Worm (Caenorhabditis elegans) whole organism, early embryonic: ENCODE data around the gene F21C10.9.

Experiments
- aly-1 ChIP-seq: sonication (generic microtip); optimal IDR thresholded peaks from 2 replicates; lab custom pipeline; 2016; ENCODE audit warnings: missing genetic modification characterization, missing compliant biosample characterization
- ama-1 ChIP-seq: fragments of 150-350 bp; optimal IDR thresholded peaks from 2 replicates; lab custom pipeline; 2014
- ceh-13 ChIP-seq: fragments of 200-800 bp; sonication (Bioruptor generic); optimal IDR thresholded peaks from 2 replicates; lab custom pipeline; 2018; ENCODE audit warnings: mild to moderate bottlenecking, missing genetic modification characterization, missing compliant biosample characterization
- scrt-1 ChIP-seq: fragments of 200-800 bp; sonication (Bioruptor generic); IDR thresholded peaks from 2 replicates; pipeline ENCODE4 v1.3.6; 2022; ENCODE audit warnings: missing genetic modification characterization, missing compliant biosample characterization
- sea-1 ChIP-seq: fragments of 200-800 bp; sonication (Bioruptor generic); conservative IDR thresholded peaks from 2 replicates; pipeline ENCODE4 v1.3.6; 2022; ENCODE audit warnings: missing genetic modification characterization, missing compliant biosample characterization

ce11 chrV:9065915-9066314 is 32.6 kb downstream of the F21C10.9 start:
- TF ChIP-seq aly-1 (tag; lab: Kevin White, UChicago): no peak
- TF ChIP-seq scrt-1: no peak
- TF ChIP-seq ceh-13 (GFP tag; lab: Kevin White, UChicago): no peak
- no peak for TF ChIP-seq ama-1 (lab: Kevin White, UChicago)
- no peak for TF ChIP-seq sea-1 (GFP tag; lab: Robert Waterston, UW)
